Worm (Caenorhabditis elegans) whole organism, late embryonic: ENCODE measurements around the gene nuo-3.

ENCODE experiments used
- F13H6.1 ChIP-seq: sonication (generic microtip); optimal IDR thresholded peaks from 2 replicates; lab custom pipeline; 2016; ENCODE audit warnings: missing genetic modification characterization, missing compliant biosample characterization
- T23F11.4 ChIP-seq: fragments of 200-800 bp; sonication (Bioruptor generic); optimal IDR thresholded peaks from 2 replicates; lab custom pipeline; 2018; ENCODE audit warnings: mild to moderate bottlenecking, missing genetic modification characterization, missing compliant biosample characterization
- ceh-18 ChIP-seq: sonication (generic microtip); optimal IDR thresholded peaks from 2 replicates; lab custom pipeline; 2016; ENCODE audit warnings: missing genetic modification characterization, missing compliant biosample characterization
- ets-4 ChIP-seq: sonication (generic microtip); optimal IDR thresholded peaks from 2 replicates; lab custom pipeline; 2016; ENCODE audit warnings: missing genetic modification characterization, missing compliant biosample characterization
- fax-1 ChIP-seq: sonication (generic microtip); optimal IDR thresholded peaks from 2 replicates; lab custom pipeline; 2016; ENCODE audit warnings: missing genotype, missing genetic modification characterization, missing compliant biosample characterization
- fkh-10 ChIP-seq: fragments of 150-350 bp; optimal IDR thresholded peaks from 2 replicates; lab custom pipeline; 2014; ENCODE audit warnings: missing biosample characterization, missing genetic modification reagents, missing genetic modification characterization
- hlh-13 ChIP-seq: fragments of 200-800 bp; sonication (Bioruptor generic); optimal IDR thresholded peaks from 2 replicates; lab custom pipeline; 2018; ENCODE audit warnings: mild to moderate bottlenecking, missing genetic modification characterization, missing compliant biosample characterization
- hlh-15 ChIP-seq: sonication (generic microtip); optimal IDR thresholded peaks from 2 replicates; lab custom pipeline; 2016; ENCODE audit warnings: missing genetic modification characterization, missing compliant biosample characterization
- lin-11 ChIP-seq: fragments of 200-800 bp; sonication (Bioruptor generic); optimal IDR thresholded peaks from 2 replicates; lab custom pipeline; 2018; ENCODE audit warnings: mild to moderate bottlenecking, missing genetic modification characterization, missing compliant biosample characterization
- madf-2 ChIP-seq: sonication (generic microtip); optimal IDR thresholded peaks from 2 replicates; lab custom pipeline; 2017; ENCODE audit warnings: missing genetic modification characterization, missing compliant biosample characterization
- mec-3 ChIP-seq: sonication (generic microtip); optimal IDR thresholded peaks from 2 replicates; lab custom pipeline; 2016; ENCODE audit warnings: borderline replicate concordance, missing genetic modification characterization, missing compliant biosample characterization
- pha-4 ChIP-seq: fragments of 150-350 bp; optimal IDR thresholded peaks from 2 replicates; lab custom pipeline; 2018; ENCODE audit warnings: missing biosample characterization, missing genetic modification reagents, missing genetic modification characterization
- sox-4 ChIP-seq: sonication (generic microtip); optimal IDR thresholded peaks from 2 replicates; lab custom pipeline; 2017; ENCODE audit warnings: mild to moderate bottlenecking, missing genetic modification characterization, inconsistent platforms, missing compliant biosample characterization
- tbx-2 ChIP-seq: sonication (generic microtip); optimal IDR thresholded peaks from 2 replicates; lab custom pipeline; 2016; ENCODE audit warnings: missing genetic modification characterization, missing compliant biosample characterization

DNA sequence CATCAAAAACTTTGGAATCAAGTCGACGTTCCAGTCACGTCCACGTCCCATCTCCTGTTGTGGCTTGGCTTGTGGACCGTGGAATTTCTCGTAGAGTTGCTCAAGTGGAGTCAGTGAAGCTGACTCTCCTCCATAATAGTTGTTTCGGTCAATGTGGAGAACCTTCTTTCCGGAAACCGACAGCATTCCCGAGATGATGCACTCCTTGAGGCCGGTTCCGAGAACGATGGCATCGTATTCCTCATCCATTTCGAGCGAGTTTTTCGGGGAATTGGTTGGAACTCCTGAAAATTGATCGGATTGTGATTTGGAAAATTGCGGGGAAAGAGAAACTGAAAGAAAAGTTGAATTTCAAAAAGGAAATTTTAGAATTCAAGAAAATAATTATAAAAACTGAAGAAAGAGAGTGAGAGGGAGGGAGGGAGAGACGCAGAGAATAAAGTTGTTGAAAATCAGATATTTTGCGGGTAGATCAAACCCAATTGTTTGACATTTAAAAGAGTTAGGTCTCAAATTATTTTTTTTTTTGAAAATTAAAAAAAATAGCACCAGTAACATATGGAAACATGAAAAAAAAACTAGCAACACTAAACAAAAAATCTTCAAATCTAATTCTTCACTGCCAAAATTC lies 4.6 kb downstream of the nuo-3 start, which contains the start of gene gdi-1:
- TF ChIP-seq ets-4 (tag; lab: Kevin White, UChicago) (no peak), F13H6.1 (tag; lab: Kevin White, UChicago) (no peak), sox-4 (tag; lab: Kevin White, UChicago) (no peak), mec-3 (tag; lab: Kevin White, UChicago) (no peak), T23F11.4 (GFP tag; lab: Kevin White, UChicago) (no peak), ceh-18 (no peak), hlh-13 (GFP tag; lab: Kevin White, UChicago) (no peak), madf-2 (no peak), pha-4 (no peak), hlh-15 (tag; lab: Kevin White, UChicago) (no peak), lin-11 (tag; lab: Kevin White, UChicago) (no peak), fax-1 (tag; lab: Kevin White, UChicago) (no peak), fkh-10 (GFP tag; lab: Kevin White, UChicago) (no peak), tbx-2 (no peak)
